Fruit fly (Drosophila melanogaster): ENCODE measurements around the gene nmo.
A peak's percentile ranks its signal among the peaks of the same experiment; 100 is the strongest.

- peak; percentile 19 for TF ChIP-seq CG3919 (GFP tag; optimal IDR thresholded peaks at IDR 0.05)
- TF ChIP-seq Sox14 (GFP tag; optimal IDR thresholded peaks at IDR 0.05): peak; percentile 15
- TF ChIP-seq CG31627 (GFP tag; optimal IDR thresholded peaks at IDR 0.05): no peak
- TF ChIP-seq OdsH (GFP tag; optimal IDR thresholded peaks at IDR 0.05): no peak
- no peak for TF ChIP-seq svp (GFP tag)
- TF ChIP-seq Blimp-1 (GFP tag; optimal IDR thresholded peaks at IDR 0.05): no peak
- no peak for TF ChIP-seq fd59A (GFP tag; optimal IDR thresholded peaks at IDR 0.05)
- peak; percentile 67; the same call in 1 of the 2 replicates for TF ChIP-seq CG15336 (GFP tag; IDR thresholded peaks at IDR 0.05)
- no peak for TF ChIP-seq CG16779 (tag; optimal IDR thresholded peaks at IDR 0.05)
Observed at dm6 chr3L:8077207-8077606, 98.4 kb downstream of the nmo start.

Measured in whole organism, prepupa.